Fruit fly (Drosophila melanogaster) whole organism, adult: ENCODE results near the gene Cyp9f2.
A peak's percentile ranks its signal among the peaks of the same experiment; 100 is the strongest.

Experiments
- CG11617 ChIP-seq: fragments of 200-800 bp; sonication (Bioruptor generic); optimal IDR thresholded peaks from 2 replicates; lab custom pipeline; 2017; ENCODE audit warnings: mild to moderate bottlenecking, missing biosample characterization, missing genetic modification reagents, missing genetic modification characterization
- CG12768 ChIP-seq: fragments of 200-800 bp; sonication (Bioruptor generic); optimal IDR thresholded peaks from 2 replicates; lab custom pipeline; 2017; ENCODE audit warnings: missing biosample characterization, missing genetic modification characterization, mild to moderate bottlenecking, moderate library complexity, missing genetic modification reagents
- CG14711 ChIP-seq: fragments of 200-800 bp; sonication (Bioruptor generic); optimal IDR thresholded peaks from 2 replicates; lab custom pipeline; 2018; ENCODE audit warnings: missing biosample characterization, mild to moderate bottlenecking, missing genetic modification characterization, moderate library complexity
- CG1620 ChIP-seq: fragments of 200-800 bp; sonication (Bioruptor generic); optimal IDR thresholded peaks from 2 replicates; lab custom pipeline; 2016; ENCODE audit warnings: missing biosample characterization, missing genetic modification characterization
- CG33017 ChIP-seq: fragments of 200-800 bp; sonication (Bioruptor generic); optimal IDR thresholded peaks from 2 replicates; lab custom pipeline; 2018; ENCODE audit warnings: missing biosample characterization, mild to moderate bottlenecking, missing genetic modification characterization, moderate library complexity
- CG5204 ChIP-seq: fragments of 200-800 bp; sonication (Bioruptor generic); optimal IDR thresholded peaks from 2 replicates; lab custom pipeline; 2016; ENCODE audit warnings: missing biosample characterization, missing genetic modification characterization
- CG7045 ChIP-seq: fragments of 200-800 bp; sonication (Bioruptor generic); optimal IDR thresholded peaks from 2 replicates; lab custom pipeline; 2017; ENCODE audit warnings: missing biosample characterization, mild to moderate bottlenecking, missing genetic modification characterization
- CG7101 ChIP-seq: fragments of 200-800 bp; sonication (Bioruptor generic); optimal IDR thresholded peaks from 2 replicates; lab custom pipeline; 2018; ENCODE audit warnings: missing biosample characterization, mild to moderate bottlenecking, missing genetic modification characterization, moderate library complexity
- Clk ChIP-seq: fragments of 200-800 bp; sonication (Bioruptor generic); optimal IDR thresholded peaks from 2 replicates; lab custom pipeline; 2017; ENCODE audit warnings: missing biosample characterization, missing genetic modification characterization
- Crg-1 ChIP-seq: fragments of 200-800 bp; sonication (Bioruptor generic); optimal IDR thresholded peaks from 2 replicates; lab custom pipeline; 2016; ENCODE audit warnings: missing biosample characterization, missing genetic modification characterization
- Hr96 ChIP-seq: fragments of 200-800 bp; sonication (Bioruptor generic); optimal IDR thresholded peaks from 2 replicates; lab custom pipeline; 2016; ENCODE audit warnings: missing biosample characterization, missing genetic modification characterization
- Mnt ChIP-seq: fragments of 200-800 bp; sonication (Bioruptor generic); optimal IDR thresholded peaks from 2 replicates; lab custom pipeline; 2016; ENCODE audit warnings: missing biosample characterization, mild to moderate bottlenecking, missing genetic modification characterization
- bab1 ChIP-seq: fragments of 200-800 bp; sonication (Bioruptor generic); optimal IDR thresholded peaks from 3 replicates; lab custom pipeline; 2019; ENCODE audit warnings: missing biosample characterization, mild to moderate bottlenecking, missing genetic modification characterization, moderate library complexity
- cic ChIP-seq: fragments of 200-800 bp; sonication (Bioruptor generic); optimal IDR thresholded peaks from 2 replicates; lab custom pipeline; 2017; ENCODE audit warnings: missing biosample characterization, mild to moderate bottlenecking, missing genetic modification characterization, moderate library complexity
- cnc ChIP-seq, 2 experiments: fragments of >200 bp; optimal IDR thresholded peaks; 2 replicates each; lab custom pipeline; 2017
- kay ChIP-seq: fragments of 200-800 bp; sonication (Bioruptor generic); peaks from one replicate; lab custom pipeline; 2016; ENCODE audit warnings: missing biosample characterization, missing genetic modification characterization, borderline replicate concordance
- ovo ChIP-seq: fragments of 200-800 bp; sonication (Bioruptor generic); optimal IDR thresholded peaks from 2 replicates; lab custom pipeline; 2016; ENCODE audit warnings: missing biosample characterization, missing genetic modification characterization
- pad ChIP-seq: fragments of 200-800 bp; sonication (Bioruptor generic); optimal IDR thresholded peaks from 3 replicates; lab custom pipeline; 2017; ENCODE audit warnings: missing biosample characterization, missing genetic modification characterization, mild to moderate bottlenecking, moderate library complexity, missing genetic modification reagents
- tj ChIP-seq: fragments of 200-800 bp; sonication (Bioruptor generic); optimal IDR thresholded peaks from 3 replicates; lab custom pipeline; 2017; ENCODE audit warnings: missing biosample characterization, mild to moderate bottlenecking, missing genetic modification characterization, moderate library complexity
- toe ChIP-seq: fragments of 200-800 bp; sonication (Bioruptor generic); optimal IDR thresholded peaks from 2 replicates; lab custom pipeline; 2016; ENCODE audit warnings: missing biosample characterization, missing genetic modification characterization

Cyp9f2 gene

dm6 chr3R:12372800-12373199, 33.0 kb downstream of the Cyp9f2 start, which contains the start of gene GstD3:
Gene GstD3 (plus strand): TSS chr3R:12373068.
- TF ChIP-seq kay (GFP tag; lab: Kevin White, UChicago) (peak; percentile 50), tj (no peak)

dm6 chr3R:12371671-12372070, 34.2 kb downstream of the Cyp9f2 start, which contains the start of gene GstD2:
Gene GstD2 (plus strand): TSS chr3R:12371971.
- TF ChIP-seq CG14711 (tag; lab: Kevin White, UChicago) (no peak), cic (GFP tag; lab: Kevin White, UChicago) (no peak), CG11617 (GFP tag; lab: Kevin White, UChicago) (no peak), cnc (optimal IDR thresholded peaks at IDR 0.05; lab: Kevin White, UChicago) (peak in 1 of 2 experiments; percentile 48)

- TF ChIP-seq Mnt (GFP tag; lab: Kevin White, UChicago), result no peak
- TF ChIP-seq kay (GFP tag; lab: Kevin White, UChicago), result no peak
- no peak for TF ChIP-seq CG33017 (tag; lab: Kevin White, UChicago)
- no peak for TF ChIP-seq CG14711 (tag; lab: Kevin White, UChicago)
- peak; percentile 51 for TF ChIP-seq tj
Measured at dm6 chr3R:12370643-12370995, 35.2 kb downstream of the Cyp9f2 start.

- TF ChIP-seq cnc (optimal IDR thresholded peaks at IDR 0.05; lab: Kevin White, UChicago), result peak; percentile 91 to 97
- peak; percentile 8 for TF ChIP-seq CG5204
- no peak for TF ChIP-seq Crg-1 (GFP tag; lab: Kevin White, UChicago)
- TF ChIP-seq cic (GFP tag; lab: Kevin White, UChicago), result no peak
- no peak for TF ChIP-seq CG33017 (tag; lab: Kevin White, UChicago)
- TF ChIP-seq CG14711 (tag; lab: Kevin White, UChicago), result peak; percentile 12
- TF ChIP-seq Clk (GFP tag; lab: Kevin White, UChicago), result no peak
- peak; percentile 90 for TF ChIP-seq kay (GFP tag; lab: Kevin White, UChicago)
- TF ChIP-seq toe (GFP tag; lab: Kevin White, UChicago), result no peak
Measured at dm6 chr3R:12369793-12370642, 35.8 kb downstream of the Cyp9f2 start.

- TF ChIP-seq ovo (GFP tag; lab: Kevin White, UChicago) (peak; percentile 89), tj (peak; percentile 67), CG7045 (GFP tag; lab: Kevin White, UChicago) (peak; percentile 60), cnc (optimal IDR thresholded peaks at IDR 0.05; lab: Kevin White, UChicago) (peak in 1 of 2 experiments; percentile 85), CG1620 (GFP tag; lab: Kevin White, UChicago) (peak; percentile 69), CG12768 (GFP tag; lab: Kevin White, UChicago) (peak; percentile 92), pad (peak; percentile 49), CG7101 (peak; percentile 56), CG33017 (tag; lab: Kevin White, UChicago) (peak; percentile 23), bab1 (GFP tag; lab: Kevin White, UChicago) (peak; percentile 80), cic (GFP tag; lab: Kevin White, UChicago) (peak; percentile 97), Mnt (GFP tag; lab: Kevin White, UChicago) (peak; percentile 90), toe (GFP tag; lab: Kevin White, UChicago) (peak; percentile 81), Hr96 (GFP tag; lab: Kevin White, UChicago) (peak; percentile 48), CG14711 (tag; lab: Kevin White, UChicago) (peak; percentile 13), kay (GFP tag; lab: Kevin White, UChicago) (peak; percentile 97), Crg-1 (GFP tag; lab: Kevin White, UChicago) (no peak), CG11617 (GFP tag; lab: Kevin White, UChicago) (peak; percentile 69), CG5204 (peak; percentile 54), Clk (GFP tag; lab: Kevin White, UChicago) (peak; percentile 92)
Measured at dm6 chr3R:12369135-12369792, 36.6 kb downstream of the Cyp9f2 start, which contains the start of gene GstD1. Gene GstD1 (minus strand): TSS chr3R:12369268.

dm6 chr3R:12367464-12367863, 38.4 kb downstream of the Cyp9f2 start, which contains the start of gene GstD9:
Gene GstD9 (minus strand): TSS chr3R:12367564.
- TF ChIP-seq bab1 (GFP tag; lab: Kevin White, UChicago) (no peak), cic (GFP tag; lab: Kevin White, UChicago) (no peak), CG7101 (no peak), Clk (GFP tag; lab: Kevin White, UChicago) (no peak), cnc (optimal IDR thresholded peaks at IDR 0.05; lab: Kevin White, UChicago) (no peak), Hr96 (GFP tag; lab: Kevin White, UChicago) (no peak), kay (GFP tag; lab: Kevin White, UChicago) (no peak), CG7045 (GFP tag; lab: Kevin White, UChicago) (no peak), Crg-1 (GFP tag; lab: Kevin White, UChicago) (no peak), CG11617 (GFP tag; lab: Kevin White, UChicago) (no peak), CG5204 (no peak), pad (no peak), CG1620 (GFP tag; lab: Kevin White, UChicago) (no peak)
